Worm (Caenorhabditis elegans): ENCODE measurements around the gene mnm-2.

The mnm-2 gene

ce11 chrX:7424813-7425212 lies at the start of gene mnm-2:
TSS of gene mnm-2 (minus strand) at chrX:7424913.
- TF ChIP-seq ztf-29 (GFP tag; IDR thresholded peaks at IDR 0.05) (no peak), tab-1 (GFP tag; IDR thresholded peaks at IDR 0.05) (no peak), ztf-23 (GFP tag; IDR thresholded peaks at IDR 0.05) (no peak)

- TF ChIP-seq flt-1 (GFP tag; IDR thresholded peaks at IDR 0.05) (no peak), cog-1 (tag; optimal IDR thresholded peaks at IDR 0.05) (no peak), ref-1 (GFP tag; conservative IDR thresholded peaks at IDR 0.05) (no peak), ztf-29 (GFP tag; IDR thresholded peaks at IDR 0.05) (no peak), klf-2 (GFP tag; conservative IDR thresholded peaks at IDR 0.05) (no peak)
Observed at ce11 chrX:7469907-7470306, 45.2 kb upstream of the mnm-2 start.

ce11 chrX:7466682-7467081 lies 42.0 kb upstream of the mnm-2 start:
- TF ChIP-seq tab-1 (GFP tag; IDR thresholded peaks at IDR 0.05) (no peak), cog-1 (tag; optimal IDR thresholded peaks at IDR 0.05) (no peak), ztf-23 (GFP tag; IDR thresholded peaks at IDR 0.05) (no peak), med-1 (GFP tag; optimal IDR thresholded peaks at IDR 0.05; ENCODE audit: insufficient read depth) (no peak), T22C8.4 (GFP tag; IDR thresholded peaks at IDR 0.05) (no peak), klf-2 (GFP tag; conservative IDR thresholded peaks at IDR 0.05) (no peak), flt-1 (GFP tag; IDR thresholded peaks at IDR 0.05) (no peak), ztf-29 (GFP tag; IDR thresholded peaks at IDR 0.05) (no peak), ref-1 (GFP tag; conservative IDR thresholded peaks at IDR 0.05) (no peak)

- TF ChIP-seq med-1 (GFP tag; optimal IDR thresholded peaks at IDR 0.05; ENCODE audit: insufficient read depth) (no peak), ztf-29 (GFP tag; IDR thresholded peaks at IDR 0.05) (no peak), T22C8.4 (GFP tag; IDR thresholded peaks at IDR 0.05) (no peak), flt-1 (GFP tag; IDR thresholded peaks at IDR 0.05) (no peak), tab-1 (GFP tag; IDR thresholded peaks at IDR 0.05) (no peak), ref-1 (GFP tag; conservative IDR thresholded peaks at IDR 0.05) (no peak), ztf-23 (GFP tag; IDR thresholded peaks at IDR 0.05) (no peak), cog-1 (tag; optimal IDR thresholded peaks at IDR 0.05) (no peak), klf-2 (GFP tag; conservative IDR thresholded peaks at IDR 0.05) (no peak)
Observed at ce11 chrX:7464389-7464788, 39.7 kb upstream of the mnm-2 start.

- TF ChIP-seq cog-1 (tag; optimal IDR thresholded peaks at IDR 0.05): no peak
- no peak for TF ChIP-seq ztf-23 (GFP tag; IDR thresholded peaks at IDR 0.05)
- no peak for TF ChIP-seq med-1 (GFP tag; optimal IDR thresholded peaks at IDR 0.05; ENCODE audit: insufficient read depth)
Observed at ce11 chrX:7463637-7464036, 38.9 kb upstream of the mnm-2 start, which contains the start of gene sox-2. TSS of gene sox-2 (minus strand) at chrX:7463736.

ce11 chrX:7460516-7460915 lies 35.8 kb upstream of the mnm-2 start:
- no peak for TF ChIP-seq med-1 (GFP tag; optimal IDR thresholded peaks at IDR 0.05; ENCODE audit: insufficient read depth)
- TF ChIP-seq ztf-23 (GFP tag; IDR thresholded peaks at IDR 0.05): no peak
- 0 out of 2 replicates have a peak, but pooled peaks have one; percentile 40 for TF ChIP-seq tab-1 (GFP tag; IDR thresholded peaks at IDR 0.05)

ce11 chrX:7457154-7457674 lies 32.5 kb upstream of the mnm-2 start:
- TF ChIP-seq ref-1 (GFP tag; conservative IDR thresholded peaks at IDR 0.05) (no peak), tab-1 (GFP tag; IDR thresholded peaks at IDR 0.05) (no peak), ztf-23 (GFP tag; IDR thresholded peaks at IDR 0.05) (no peak), klf-2 (GFP tag; conservative IDR thresholded peaks at IDR 0.05) (no peak), T22C8.4 (GFP tag; IDR thresholded peaks at IDR 0.05) (no peak), ztf-29 (GFP tag; IDR thresholded peaks at IDR 0.05) (no peak), flt-1 (GFP tag; IDR thresholded peaks at IDR 0.05) (no peak), cog-1 (tag; optimal IDR thresholded peaks at IDR 0.05) (no peak), med-1 (GFP tag; optimal IDR thresholded peaks at IDR 0.05; ENCODE audit: insufficient read depth) (no peak)

- TF ChIP-seq tab-1 (GFP tag; IDR thresholded peaks at IDR 0.05): no peak
- TF ChIP-seq flt-1 (GFP tag; IDR thresholded peaks at IDR 0.05): 0 out of 2 replicates have a peak, but pooled peaks have one; percentile 15
- TF ChIP-seq ztf-29 (GFP tag; IDR thresholded peaks at IDR 0.05): no peak
Observed at ce11 chrX:7455960-7456359, 31.2 kb upstream of the mnm-2 start.

ce11 chrX:7452606-7453005 lies 27.9 kb upstream of the mnm-2 start:
- TF ChIP-seq med-1 (GFP tag; optimal IDR thresholded peaks at IDR 0.05; ENCODE audit: insufficient read depth): no peak
- TF ChIP-seq cog-1 (tag; optimal IDR thresholded peaks at IDR 0.05): no peak
- 0 out of 2 replicates have a peak, but pooled peaks have one; percentile 53 for TF ChIP-seq tab-1 (GFP tag; IDR thresholded peaks at IDR 0.05)
- TF ChIP-seq ztf-23 (GFP tag; IDR thresholded peaks at IDR 0.05): no peak
- no peak for TF ChIP-seq ztf-29 (GFP tag; IDR thresholded peaks at IDR 0.05)

- no peak for TF ChIP-seq klf-2 (GFP tag; conservative IDR thresholded peaks at IDR 0.05)
- no peak for TF ChIP-seq flt-1 (GFP tag; IDR thresholded peaks at IDR 0.05)
- TF ChIP-seq med-1 (GFP tag; optimal IDR thresholded peaks at IDR 0.05; ENCODE audit: insufficient read depth): no peak
Observed at ce11 chrX:7447340-7447739, 22.6 kb upstream of the mnm-2 start.

ce11 chrX:7446485-7446884 lies 21.8 kb upstream of the mnm-2 start:
- TF ChIP-seq T22C8.4 (GFP tag; IDR thresholded peaks at IDR 0.05) (no peak), tab-1 (GFP tag; IDR thresholded peaks at IDR 0.05) (no peak), klf-2 (GFP tag; conservative IDR thresholded peaks at IDR 0.05) (no peak), ztf-23 (GFP tag; IDR thresholded peaks at IDR 0.05) (no peak), cog-1 (tag; optimal IDR thresholded peaks at IDR 0.05) (no peak), flt-1 (GFP tag; IDR thresholded peaks at IDR 0.05) (no peak), ztf-29 (GFP tag; IDR thresholded peaks at IDR 0.05) (no peak), ref-1 (GFP tag; conservative IDR thresholded peaks at IDR 0.05) (no peak), med-1 (GFP tag; optimal IDR thresholded peaks at IDR 0.05; ENCODE audit: insufficient read depth) (no peak)

Measured in whole organism, midembryonic.